Worm (Caenorhabditis elegans) whole organism, mixed stage, embryonic: ENCODE data around the gene hlh-17.

Experiments used
- lin-13 ChIP-seq: fragments of 150-350 bp; optimal IDR thresholded peaks from 2 replicates; lab custom pipeline; 2014; ENCODE audit warnings: missing biosample characterization, missing genetic modification characterization
- nhr-2 ChIP-seq: fragments of 150-350 bp; optimal IDR thresholded peaks from 2 replicates; lab custom pipeline; 2014; ENCODE audit warnings: missing biosample characterization, missing genetic modification characterization
- pha-4 ChIP-seq: fragments of 150-350 bp; optimal IDR thresholded peaks from 2 replicates; lab custom pipeline; 2018; ENCODE audit warnings: missing biosample characterization, missing genetic modification reagents, missing genetic modification characterization

ce11 chrIV:16290745-16291144 lies 36.2 kb downstream of the hlh-17 start, which contains the start of gene srz-75:
- TF ChIP-seq pha-4 (tag; lab: Kevin White, UChicago) (no peak), nhr-2 (tag; lab: Kevin White, UChicago) (no peak), lin-13 (tag; lab: Kevin White, UChicago) (no peak)
